Worm (Caenorhabditis elegans): Measurements from ENCODE around the gene egl-36.

DNA sequence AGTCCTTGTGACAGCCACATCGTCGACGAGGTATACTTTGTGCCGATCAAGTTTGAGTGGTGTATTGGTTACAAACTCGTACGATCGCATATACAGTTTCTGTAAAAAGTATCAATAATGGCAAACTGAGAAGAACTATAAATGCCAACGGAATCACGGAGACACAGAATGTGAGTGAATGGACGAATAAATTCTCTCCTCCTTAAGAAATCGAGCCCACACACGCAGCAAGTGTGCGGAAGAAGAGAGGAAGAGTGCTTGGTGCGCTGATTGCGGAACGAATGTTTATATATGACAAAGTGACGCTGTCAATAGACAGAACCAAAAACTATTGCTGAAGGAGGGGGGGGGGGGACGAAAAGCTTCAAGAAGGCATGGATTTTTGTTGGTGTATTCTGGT lies 22.4 kb upstream of the egl-36 start, which contains the start of gene rhgf-1:
- no peak for TF ChIP-seq D2030.7 (GFP tag; IDR thresholded peaks at IDR 0.05)
- TF ChIP-seq dox-1 (GFP tag; IDR thresholded peaks at IDR 0.05), result no peak
- TF ChIP-seq C17E4.6 (GFP tag; IDR thresholded peaks at IDR 0.05), result no peak
- no peak for TF ChIP-seq Y95B8A.8 (GFP tag; IDR thresholded peaks at IDR 0.05)
